Fruit fly (Drosophila melanogaster): ENCODE measurements around the gene Pax.

- no peak for TF ChIP-seq gl (tag; optimal IDR thresholded peaks at IDR 0.05)
- TF ChIP-seq Ets98B (GFP tag; IDR thresholded peaks at IDR 0.05) = no peak
- TF ChIP-seq rn (GFP tag; IDR thresholded peaks at IDR 0.05) = no peak
These were observed 47.1 kb upstream of the Pax start for dm6 chr2L:19473397-19474009.
